Worm (Caenorhabditis elegans): ENCODE measurements around the gene sox-4.
A peak's percentile ranks its signal among the peaks of the same experiment; 100 is the strongest.

The sox-4 gene

DNA sequence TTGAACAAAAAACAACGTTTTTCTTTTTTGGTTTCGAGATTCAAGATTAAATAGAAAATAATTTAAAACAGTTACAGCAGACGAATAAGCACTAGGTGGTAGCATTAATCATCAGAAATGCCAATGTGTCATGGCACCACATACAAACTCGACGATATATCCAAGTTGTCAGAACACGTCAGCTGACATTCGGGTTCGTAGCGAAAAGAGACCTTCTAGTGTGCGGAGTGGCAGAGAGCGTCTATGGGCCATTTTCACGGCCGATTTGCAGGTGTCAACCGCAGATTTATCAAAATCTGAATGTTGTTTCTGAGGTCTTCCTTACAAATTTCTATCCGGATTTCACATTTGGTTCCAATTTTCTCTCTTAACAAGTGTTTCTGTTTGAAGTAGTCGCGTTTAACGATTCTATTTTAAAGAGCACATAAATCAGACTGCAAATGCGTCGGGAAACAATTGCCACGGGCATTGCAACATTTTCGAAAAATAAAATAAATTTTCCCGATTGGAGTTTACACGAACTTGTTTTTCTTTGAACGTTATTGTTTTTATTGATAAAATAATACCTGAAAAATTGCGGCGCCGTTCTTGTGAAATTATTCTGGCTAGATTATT is 20.6 kb downstream of the sox-4 start:
- no peak for TF ChIP-seq nhr-129 (tag; optimal IDR thresholded peaks at IDR 0.05)
- TF ChIP-seq sem-4 (tag; optimal IDR thresholded peaks at IDR 0.05): no peak
- no peak for TF ChIP-seq Y55F3AM.14 (GFP tag; optimal IDR thresholded peaks at IDR 0.05)
- TF ChIP-seq nhr-21 (tag; optimal IDR thresholded peaks at IDR 0.05): no peak
- no peak for TF ChIP-seq lin-39 (tag; optimal IDR thresholded peaks at IDR 0.05)
- TF ChIP-seq sma-3 (GFP tag; optimal IDR thresholded peaks at IDR 0.05): no peak
- TF ChIP-seq nhr-6 (tag; optimal IDR thresholded peaks at IDR 0.05): no peak
- TF ChIP-seq snpc-4 (tag; optimal IDR thresholded peaks at IDR 0.05): no peak
- TF ChIP-seq blmp-1 (tag; optimal IDR thresholded peaks at IDR 0.05; ENCODE audit: insufficient read depth): no peak
- no peak for TF ChIP-seq unc-55 (GFP tag; optimal IDR thresholded peaks at IDR 0.05)

DNA sequence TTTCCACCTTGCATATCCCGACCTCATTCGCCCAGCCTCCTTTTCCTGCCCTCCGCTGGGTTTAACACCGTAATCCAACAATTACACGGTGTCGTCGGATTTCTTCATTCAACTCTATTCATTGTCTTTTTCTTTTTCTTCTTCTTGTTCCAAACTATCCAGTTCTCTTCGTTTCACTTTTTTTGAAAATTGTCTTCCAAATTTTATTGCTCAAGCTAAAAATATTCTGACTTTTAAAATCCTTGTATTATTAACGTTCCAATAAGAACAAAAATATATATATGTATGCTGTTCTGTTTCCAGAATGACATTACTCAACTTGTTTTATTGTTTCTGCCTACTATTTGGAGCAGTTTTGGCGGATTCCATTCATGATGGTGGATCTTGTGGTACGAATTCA is 28.9 kb downstream of the sox-4 start, which contains the start of gene wrt-6:
wrt-6 (plus strand) TSS at position 301 of the 400 bp plus-strand sequence.
- TF ChIP-seq mbf-1 (tag; optimal IDR thresholded peaks at IDR 0.05) (no peak), gmeb-1 (tag; optimal IDR thresholded peaks at IDR 0.05) (no peak), ZK546.5 (tag; optimal IDR thresholded peaks at IDR 0.05) (no peak), nhr-25 (tag; optimal IDR thresholded peaks at IDR 0.05) (no peak)

DNA sequence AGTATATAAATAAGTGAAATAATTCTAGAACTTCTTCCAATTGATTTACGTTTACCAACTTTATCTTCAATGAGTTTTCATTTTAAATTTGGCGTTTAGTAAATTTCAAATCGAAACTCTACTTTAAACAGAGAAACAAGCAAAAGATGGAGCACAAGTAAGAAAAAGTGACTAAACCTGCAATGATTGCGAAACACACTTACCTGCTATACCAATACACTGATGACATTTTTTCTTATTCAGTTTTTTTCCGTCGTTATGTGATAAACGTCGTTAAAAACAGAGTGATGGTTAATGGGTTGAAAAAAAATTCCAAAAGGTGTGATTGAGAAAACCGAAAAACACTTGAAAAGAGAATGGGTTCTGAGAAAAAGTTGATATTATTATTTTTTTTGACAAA is 35.0 kb downstream of the sox-4 start:
- TF ChIP-seq zag-1 (tag; optimal IDR thresholded peaks at IDR 0.05) (no peak), fos-1 (tag; optimal IDR thresholded peaks at IDR 0.05) (peak; percentile 60)

DNA sequence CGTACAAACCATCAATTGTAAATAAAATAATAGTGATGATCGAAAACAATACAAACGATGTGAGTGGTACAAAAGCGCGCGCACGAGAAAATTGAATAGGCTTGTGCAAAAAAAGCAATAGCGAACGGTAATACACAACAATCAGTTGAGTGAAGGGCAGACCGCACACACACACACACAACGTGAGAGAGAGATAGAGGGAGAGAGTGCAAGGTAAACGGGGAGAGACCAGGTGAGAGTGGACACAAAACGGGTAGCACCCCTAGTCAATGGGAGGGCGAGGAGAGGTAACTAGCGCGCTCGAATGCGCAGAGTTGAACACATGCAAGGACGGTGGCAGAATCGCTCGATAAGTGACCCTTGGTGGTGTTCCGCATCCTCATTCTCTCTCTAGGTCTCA is 36.6 kb downstream of the sox-4 start:
- TF ChIP-seq ama-1 (optimal IDR thresholded peaks at IDR 0.05) (no peak), ceh-16 (tag; optimal IDR thresholded peaks at IDR 0.05) (peak; percentile 52), F13H6.1 (tag; optimal IDR thresholded peaks at IDR 0.05) (peak; percentile 39), snpc-4 (tag; optimal IDR thresholded peaks at IDR 0.05) (no peak), nhr-25 (tag; optimal IDR thresholded peaks at IDR 0.05) (peak; percentile 3), elt-3 (tag; optimal IDR thresholded peaks at IDR 0.05) (no peak), sma-3 (GFP tag; optimal IDR thresholded peaks at IDR 0.05) (peak; percentile 6), ztf-4 (tag; optimal IDR thresholded peaks at IDR 0.05) (no peak), Y55F3AM.14 (GFP tag; optimal IDR thresholded peaks at IDR 0.05) (no peak), fos-1 (tag; optimal IDR thresholded peaks at IDR 0.05) (peak; percentile 70), nhr-129 (tag; optimal IDR thresholded peaks at IDR 0.05) (peak; percentile 39), crh-2 (tag; optimal IDR thresholded peaks at IDR 0.05) (peak; percentile 7), blmp-1 (tag; optimal IDR thresholded peaks at IDR 0.05; ENCODE audit: insufficient read depth) (no peak), sma-9 (GFP tag; optimal IDR thresholded peaks at IDR 0.05) (peak; percentile 14), sma-9 (tag; optimal IDR thresholded peaks at IDR 0.05) (no peak)

DNA sequence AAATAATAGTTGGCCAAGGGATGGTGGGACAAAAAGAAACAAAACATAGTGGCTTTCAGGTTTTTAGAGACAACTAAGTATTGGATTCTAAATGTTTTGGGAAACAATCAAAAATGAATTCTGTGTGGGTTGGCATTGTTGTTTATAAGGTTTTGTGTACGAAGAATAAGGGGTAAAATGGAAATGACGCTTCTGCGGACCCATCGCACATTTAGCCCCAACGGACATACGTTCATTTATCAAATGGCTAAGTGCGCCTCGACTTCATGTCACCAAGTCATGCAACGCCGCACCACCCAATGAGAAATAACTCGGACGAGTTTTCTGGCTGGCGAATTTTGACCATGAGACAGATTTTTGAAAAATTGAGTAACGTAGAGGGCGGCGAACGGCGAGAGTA is 38.5 kb downstream of the sox-4 start:
- TF ChIP-seq unc-55 (GFP tag; optimal IDR thresholded peaks at IDR 0.05) (no peak), nhr-77 (tag; optimal IDR thresholded peaks at IDR 0.05) (no peak), skn-1 (tag; optimal IDR thresholded peaks at IDR 0.05) (no peak), snpc-4 (tag; optimal IDR thresholded peaks at IDR 0.05) (no peak), fos-1 (tag; optimal IDR thresholded peaks at IDR 0.05) (no peak), lin-13 (GFP tag; optimal IDR thresholded peaks at IDR 0.05) (no peak), C34F6.9 (tag; optimal IDR thresholded peaks at IDR 0.05) (no peak)

DNA sequence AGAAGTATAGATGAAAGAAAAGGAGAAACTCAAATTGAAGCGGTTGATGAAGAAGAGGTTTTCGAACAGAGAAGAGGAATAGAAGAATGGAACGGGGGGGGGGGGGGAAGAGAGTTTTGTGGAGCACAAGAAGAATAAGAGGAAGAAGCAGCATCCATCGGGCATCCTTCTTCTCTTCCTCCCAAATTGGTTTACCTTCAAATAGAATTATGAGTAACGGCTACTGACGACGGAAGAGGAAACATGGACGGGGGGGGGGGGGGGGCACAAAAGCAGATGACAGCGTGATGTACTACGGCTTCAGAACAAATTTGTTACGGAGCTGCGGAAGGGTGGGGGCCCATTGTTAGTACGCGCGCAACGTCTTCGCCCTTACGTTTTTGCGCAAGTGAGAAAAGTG is 39.5 kb downstream of the sox-4 start:
- TF ChIP-seq ceh-82 (tag; optimal IDR thresholded peaks at IDR 0.05) (no peak), snpc-4 (tag; optimal IDR thresholded peaks at IDR 0.05) (no peak), peb-1 (tag; optimal IDR thresholded peaks at IDR 0.05) (no peak), ztf-4 (tag; optimal IDR thresholded peaks at IDR 0.05) (no peak), unc-62 (GFP tag; optimal IDR thresholded peaks at IDR 0.05) (no peak), R02D3.7 (tag; optimal IDR thresholded peaks at IDR 0.05) (no peak), egl-27 (tag; optimal IDR thresholded peaks at IDR 0.05) (no peak), sem-4 (tag; optimal IDR thresholded peaks at IDR 0.05) (no peak), zag-1 (tag; optimal IDR thresholded peaks at IDR 0.05) (no peak), lsy-2 (tag; optimal IDR thresholded peaks at IDR 0.05) (no peak), nhr-6 (tag; optimal IDR thresholded peaks at IDR 0.05) (no peak), F13H6.1 (tag; optimal IDR thresholded peaks at IDR 0.05) (no peak)

Measured in whole organism, L2 larva.